Fruit fly (Drosophila melanogaster) whole organism, embryonic: Measurements from ENCODE around the gene Eig71Ej.

ENCODE experiments used
- CG10543 ChIP-seq: fragments of 200-800 bp; sonication (Bioruptor generic); optimal IDR thresholded peaks from 3 replicates; lab custom pipeline; 2017; ENCODE audit warnings: missing biosample characterization, mild to moderate bottlenecking, missing genetic modification characterization, moderate library complexity
- CG11504 ChIP-seq: fragments of 200-800 bp; sonication (Bioruptor generic); optimal IDR thresholded peaks from 3 replicates; lab custom pipeline; 2019; ENCODE audit warnings: missing biosample characterization, mild to moderate bottlenecking, missing genetic modification characterization, moderate library complexity
- CG11560 ChIP-seq: fragments of 200-800 bp; sonication (Bioruptor generic); IDR thresholded peaks from 3 replicates; pipeline ENCODE4 v1.3.6; 2022; ENCODE audit warnings: missing biosample characterization, missing genetic modification characterization
- CG12071 ChIP-seq: fragments of 200-800 bp; sonication (Bioruptor generic); optimal IDR thresholded peaks from 3 replicates; lab custom pipeline; 2018; ENCODE audit warnings: missing biosample characterization, mild to moderate bottlenecking, missing genetic modification characterization
- CG13894 ChIP-seq: fragments of 200-800 bp; sonication (Bioruptor generic); optimal IDR thresholded peaks from 3 replicates; lab custom pipeline; 2018; ENCODE audit warnings: missing biosample characterization, mild to moderate bottlenecking, missing genetic modification characterization, moderate library complexity
- CG14710 ChIP-seq: fragments of 200-800 bp; sonication (Bioruptor generic); optimal IDR thresholded peaks from 3 replicates; lab custom pipeline; 2019; ENCODE audit warnings: missing biosample characterization, mild to moderate bottlenecking, missing genetic modification characterization, moderate library complexity
- CG15601 ChIP-seq: fragments of 200-800 bp; sonication (Bioruptor generic); optimal IDR thresholded peaks from 3 replicates; lab custom pipeline; 2019; ENCODE audit warnings: missing biosample characterization, mild to moderate bottlenecking, missing genetic modification characterization, moderate library complexity
- CG17328 ChIP-seq: fragments of 200-800 bp; sonication (Bioruptor generic); IDR thresholded peaks from 2 replicates; pipeline ENCODE4 v1.3.6; 2022; ENCODE audit warnings: missing biosample characterization, missing genetic modification characterization
- CG1832 ChIP-seq: fragments of 200-800 bp; sonication (Bioruptor generic); optimal IDR thresholded peaks from 2 replicates; lab custom pipeline; 2017; ENCODE audit warnings: missing biosample characterization, mild to moderate bottlenecking, missing genetic modification characterization, inconsistent platforms
- CG18599 ChIP-seq: fragments of 200-800 bp; sonication (Bioruptor generic); optimal IDR thresholded peaks from 3 replicates; lab custom pipeline; 2017; ENCODE audit warnings: missing biosample characterization, missing genetic modification characterization, mild to moderate bottlenecking, moderate library complexity, missing genetic modification reagents
- CG6272 ChIP-seq: fragments of 200-800 bp; sonication (Bioruptor generic); IDR thresholded peaks from 2 replicates; pipeline ENCODE4 v1.3.6; 2022; ENCODE audit warnings: missing biosample characterization, missing genetic modification characterization
- CG6791 ChIP-seq: fragments of 200-800 bp; sonication (Bioruptor generic); IDR thresholded peaks from 3 replicates; pipeline ENCODE4 v1.3.6; 2022; ENCODE audit warnings: missing biosample characterization, missing genetic modification characterization; ENCODE audit not compliant: partially characterized antibody
- CG8089 ChIP-seq: fragments of 200-800 bp; sonication (Bioruptor generic); optimal IDR thresholded peaks from 3 replicates; lab custom pipeline; 2016; ENCODE audit warnings: missing biosample characterization, missing genetic modification characterization
- CG8359 ChIP-seq: fragments of 200-800 bp; sonication (Bioruptor generic); optimal IDR thresholded peaks from 2 replicates; lab custom pipeline; 2017; ENCODE audit warnings: missing biosample characterization, mild to moderate bottlenecking, missing genetic modification characterization, borderline replicate concordance
- CG8924 ChIP-seq: fragments of 200-800 bp; optimal IDR thresholded peaks from 3 replicates; lab custom pipeline; 2019; ENCODE audit warnings: missing biosample characterization, mild to moderate bottlenecking, missing genetic modification characterization, moderate library complexity
- CG9876 ChIP-seq: fragments of 200-800 bp; sonication (Bioruptor generic); optimal IDR thresholded peaks from 2 replicates; lab custom pipeline; 2016; ENCODE audit warnings: missing biosample characterization, missing genetic modification characterization
- CG9932 ChIP-seq: fragments of 200-800 bp; sonication (Bioruptor generic); IDR thresholded peaks from 2 replicates; pipeline ENCODE4 v1.3.6; 2022; ENCODE audit warnings: missing biosample characterization, missing genetic modification characterization
- Eip74EF ChIP-seq, 2 experiments: fragments of 200-800 bp in 1 of 2; fragments of >200 bp in 1 of 2; sonication (Bioruptor generic) in 1 of 2; optimal IDR thresholded peaks; 2 replicates each; lab custom pipeline; 2017 to 2019; ENCODE audit warnings: missing biosample characterization in 2 of 2, missing genetic modification characterization in 2 of 2, mild to moderate bottlenecking in 1 of 2, moderate library complexity in 1 of 2
- Ets65A ChIP-seq: fragments of 200-800 bp; sonication (Bioruptor generic); peaks from one replicate; lab custom pipeline; 2016; ENCODE audit warnings: missing biosample characterization, missing genetic modification characterization
- HLH54F ChIP-seq: fragments of 200-800 bp; sonication (Bioruptor generic); optimal IDR thresholded peaks from 3 replicates; lab custom pipeline; 2016; ENCODE audit warnings: missing biosample characterization, missing genetic modification characterization
- Lhr ChIP-seq: fragments of 200-800 bp; sonication (Bioruptor generic); optimal IDR thresholded peaks from 3 replicates; lab custom pipeline; 2017; ENCODE audit warnings: mild to moderate bottlenecking, missing biosample characterization, missing genetic modification reagents, missing genetic modification characterization
- MBD-R2 ChIP-seq: fragments of 200-800 bp; sonication (Bioruptor generic); IDR thresholded peaks from 2 replicates; pipeline ENCODE4 v1.3.6; 2022; ENCODE audit warnings: missing biosample characterization, missing genetic modification characterization
- Mad ChIP-seq: fragments of 200-800 bp; sonication (Bioruptor generic); optimal IDR thresholded peaks from 2 replicates; lab custom pipeline; 2016; ENCODE audit warnings: missing biosample characterization, missing genetic modification characterization
- Med ChIP-seq: fragments of 200-800 bp; sonication (Bioruptor generic); peaks from one replicate; lab custom pipeline; 2016; ENCODE audit warnings: missing biosample characterization, missing genetic modification characterization, mild to moderate bottlenecking, inconsistent platforms, moderate library complexity
- NFAT ChIP-seq: fragments of 200-800 bp; sonication (Bioruptor generic); IDR thresholded peaks from 2 replicates; pipeline ENCODE4 v1.3.6; 2022; ENCODE audit warnings: missing biosample characterization, missing genetic modification characterization
- Nf-YB ChIP-seq: fragments of 200-800 bp; sonication (Bioruptor generic); optimal IDR thresholded peaks from 3 replicates; lab custom pipeline; 2019; ENCODE audit warnings: missing biosample characterization, mild to moderate bottlenecking, missing genetic modification characterization, moderate library complexity
- ab ChIP-seq: fragments of 200-800 bp; sonication (Bioruptor generic); optimal IDR thresholded peaks from 2 replicates; lab custom pipeline; 2016; ENCODE audit warnings: missing biosample characterization, missing genetic modification characterization
- abd-A ChIP-seq: fragments of 200-800 bp; sonication (Bioruptor generic); optimal IDR thresholded peaks from 3 replicates; lab custom pipeline; 2019; ENCODE audit warnings: missing biosample characterization, mild to moderate bottlenecking, missing genetic modification characterization, moderate library complexity
- crc ChIP-seq: fragments of 200-800 bp; sonication (Bioruptor generic); optimal IDR thresholded peaks from 2 replicates; lab custom pipeline; 2016; ENCODE audit warnings: missing biosample characterization, missing genetic modification characterization
- crol ChIP-seq: fragments of 200-800 bp; sonication (Bioruptor generic); IDR thresholded peaks from 2 replicates; pipeline ENCODE4 v1.3.6; 2022; ENCODE audit warnings: missing biosample characterization, missing genetic modification characterization
- ftz-f1 ChIP-seq: fragments of 200-800 bp; sonication (Bioruptor generic); optimal IDR thresholded peaks from 2 replicates; lab custom pipeline; 2016; ENCODE audit warnings: missing biosample characterization, missing genetic modification characterization
- knrl ChIP-seq: fragments of 200-800 bp; sonication (Bioruptor generic); IDR thresholded peaks from 3 replicates; pipeline ENCODE4 v1.3.6; 2022; ENCODE audit warnings: missing biosample characterization, missing genetic modification characterization; ENCODE audit not compliant: partially characterized antibody
- lab ChIP-seq: fragments of 200-800 bp; sonication (Bioruptor generic); optimal IDR thresholded peaks from 3 replicates; lab custom pipeline; 2017; ENCODE audit warnings: missing biosample characterization, missing genetic modification characterization, mild to moderate bottlenecking, moderate library complexity, missing genetic modification reagents
- mirr ChIP-seq: fragments of 200-800 bp; sonication (Bioruptor generic); optimal IDR thresholded peaks from 3 replicates; lab custom pipeline; 2018; ENCODE audit warnings: missing biosample characterization, mild to moderate bottlenecking, missing genetic modification characterization
- mld ChIP-seq: fragments of 200-800 bp; sonication (Bioruptor generic); IDR thresholded peaks from 3 replicates; pipeline ENCODE4 v1.3.6; 2022; ENCODE audit warnings: missing biosample characterization, missing genetic modification characterization; ENCODE audit not compliant: partially characterized antibody
- scrt ChIP-seq: fragments of 200-800 bp; sonication (Bioruptor generic); optimal IDR thresholded peaks from 2 replicates; lab custom pipeline; 2018; ENCODE audit warnings: missing biosample characterization, mild to moderate bottlenecking, missing genetic modification characterization, moderate library complexity
- sob ChIP-seq: fragments of 200-800 bp; sonication (Bioruptor generic); IDR thresholded peaks from 2 replicates; pipeline ENCODE4 v1.3.6; 2022; ENCODE audit warnings: missing biosample characterization, missing genetic modification characterization
- unc-4 ChIP-seq: fragments of 200-800 bp; sonication (Bioruptor generic); IDR thresholded peaks from 2 replicates; pipeline ENCODE4 v1.3.6; 2022; ENCODE audit warnings: missing biosample characterization, missing genetic modification characterization; ENCODE audit not compliant: partially characterized antibody
- wdn ChIP-seq: fragments of 200-800 bp; sonication (Bioruptor generic); IDR thresholded peaks from 2 replicates; pipeline ENCODE4 v1.3.6; 2022; ENCODE audit warnings: missing biosample characterization, missing genetic modification characterization

Gene Eig71Ej

dm6 chr3L:15619626-15620247, 41.1 kb downstream of the Eig71Ej start, which contains the start of gene Phs (continued):
- TF ChIP-seq Eip74EF (GFP tag; optimal IDR thresholded peaks at IDR 0.05; lab: Kevin White, UChicago), result no peak
- TF ChIP-seq CG9876 (GFP tag; lab: Kevin White, UChicago), result peak; percentile 83
- TF ChIP-seq CG17328 (GFP tag; lab: Robert Waterston, UW), result peak; percentile 66
- TF ChIP-seq ab, result peak; percentile 46
- TF ChIP-seq HLH54F (GFP tag; lab: Kevin White, UChicago), result peak; percentile 93
- TF ChIP-seq crc, result peak; percentile 77
- peak; percentile 64 for TF ChIP-seq Lhr
- peak; percentile 77 for TF ChIP-seq Mad (GFP tag; lab: Kevin White, UChicago)

- peak; percentile 67 for TF ChIP-seq crol (GFP tag; lab: Robert Waterston, UW)
- TF ChIP-seq CG18599 (GFP tag; lab: Kevin White, UChicago), result peak; percentile 30
- no peak for TF ChIP-seq mld (GFP tag; lab: Robert Waterston, UW)
- peak; percentile 11 for TF ChIP-seq ftz-f1 (GFP tag; lab: Kevin White, UChicago)
- TF ChIP-seq sob (GFP tag; lab: Robert Waterston, UW), result peak; percentile 5; the same call in 1 of the 2 replicates
- no peak for TF ChIP-seq Nf-YB (GFP tag; lab: Kevin White, UChicago)
- no peak for TF ChIP-seq CG8089
- no peak for TF ChIP-seq CG11504 (tag; lab: Kevin White, UChicago)
- TF ChIP-seq CG6791, result no peak
- peak; percentile 69 for TF ChIP-seq mirr (GFP tag; lab: Kevin White, UChicago)
- TF ChIP-seq CG6272 (GFP tag; lab: Robert Waterston, UW), result 0 out of 2 replicates have a peak, but pooled peaks have one; percentile 5
- no peak for TF ChIP-seq CG15601
- TF ChIP-seq abd-A (tag; lab: Kevin White, UChicago), result peak; percentile 98
- no peak for TF ChIP-seq unc-4 (GFP tag; lab: Robert Waterston, UW)
- peak; percentile 28 for TF ChIP-seq CG10543
- peak; percentile 14 for TF ChIP-seq lab (GFP tag; lab: Kevin White, UChicago)
- TF ChIP-seq CG8359 (GFP tag; lab: Kevin White, UChicago), result no peak
- TF ChIP-seq Ets65A (GFP tag; lab: Kevin White, UChicago), result peak; percentile 80
- TF ChIP-seq NFAT (GFP tag; lab: Robert Waterston, UW), result 0 out of 2 replicates have a peak, but pooled peaks have one; percentile 23
- TF ChIP-seq CG9932 (GFP tag; lab: Robert Waterston, UW), result 0 out of 2 replicates have a peak, but pooled peaks have one; percentile 31
- TF ChIP-seq wdn (GFP tag; lab: Robert Waterston, UW), result 0 out of 2 replicates have a peak, but pooled peaks have one; percentile 8
- no peak for TF ChIP-seq CG8924
- peak; percentile 18 for TF ChIP-seq CG1832 (GFP tag; lab: Kevin White, UChicago)
- no peak for TF ChIP-seq CG14710 (tag; lab: Kevin White, UChicago)
- TF ChIP-seq CG11560 (tag; lab: Robert Waterston, UW), result 0 out of 3 replicates have a peak, but pooled peaks have one; percentile 33
- 0 out of 2 replicates have a peak, but pooled peaks have one; percentile 11 for TF ChIP-seq MBD-R2 (GFP tag; lab: Robert Waterston, UW)
- TF ChIP-seq CG13894 (tag; lab: Kevin White, UChicago), result peak; percentile 83
- 0 out of 3 replicates have a peak, but pooled peaks have one; percentile 24 for TF ChIP-seq knrl (GFP tag; lab: Robert Waterston, UW)
- TF ChIP-seq scrt (GFP tag; lab: Kevin White, UChicago), result peak; percentile 62
- peak; percentile 10 for TF ChIP-seq CG12071
- TF ChIP-seq Med (GFP tag; lab: Kevin White, UChicago), result peak; percentile 81
- TF ChIP-seq, all 482 proteins: peak for 21
These were observed 43.9 kb downstream of the Eig71Ej start for dm6 chr3L:15616900-15617299.
